Fruit fly (Drosophila melanogaster): Measurements from ENCODE around the gene CG14965.
A peak's percentile ranks its signal among the peaks of the same experiment; 100 is the strongest.

Gene CG14965

dm6 chr3L:3192912-3193311 is 621 bp upstream of the CG14965 start, which contains the start of gene Hsp83 (continued):
- TF ChIP-seq CG3919 (GFP tag; optimal IDR thresholded peaks at IDR 0.05) (peak; percentile 96), CG11294 (GFP tag; IDR thresholded peaks at IDR 0.05) (peak; percentile 53; the same call in 1 of the 2 replicates), dac (GFP tag; optimal IDR thresholded peaks at IDR 0.05) (peak; percentile 68), fkh (GFP tag; optimal IDR thresholded peaks at IDR 0.05) (peak; percentile 82), acj6 (GFP tag; optimal IDR thresholded peaks at IDR 0.05) (peak; percentile 85), esn (GFP tag; optimal IDR thresholded peaks at IDR 0.05) (peak; percentile 97), CG15336 (GFP tag; IDR thresholded peaks at IDR 0.05) (peak; percentile 72), Eip93F (GFP tag; optimal IDR thresholded peaks at IDR 0.05) (peak; percentile 89), CG31627 (GFP tag; optimal IDR thresholded peaks at IDR 0.05) (peak; percentile 83), vri (GFP tag; optimal IDR thresholded peaks at IDR 0.05) (peak; percentile 98), Gug (GFP tag; IDR thresholded peaks at IDR 0.05) (peak; percentile 70), ss (GFP tag; optimal IDR thresholded peaks at IDR 0.05) (peak; percentile 98), CG6808 (GFP tag; optimal IDR thresholded peaks at IDR 0.05) (peak; percentile 93), Sox102F (GFP tag; optimal IDR thresholded peaks at IDR 0.05) (peak; percentile 98), CG3032 (tag; optimal IDR thresholded peaks at IDR 0.05) (peak; percentile 82), CG6276 (GFP tag; optimal IDR thresholded peaks at IDR 0.05) (no peak), Smox (GFP tag; optimal IDR thresholded peaks at IDR 0.05) (peak; percentile 88), Hr38 (GFP tag; optimal IDR thresholded peaks at IDR 0.05) (no peak), Met (GFP tag; optimal IDR thresholded peaks at IDR 0.05) (peak; percentile 94), Hr4 (GFP tag; optimal IDR thresholded peaks at IDR 0.05) (peak; percentile 72), CG9139 (GFP tag; optimal IDR thresholded peaks at IDR 0.05) (peak; percentile 98), net (GFP tag; optimal IDR thresholded peaks at IDR 0.05) (peak; percentile 96), dsx (GFP tag; optimal IDR thresholded peaks at IDR 0.05; ENCODE audit: poor library complexity, severe bottlenecking) (peak; percentile 77)

- no peak for TF ChIP-seq CG6792 (GFP tag; optimal IDR thresholded peaks at IDR 0.05)
- no peak for TF ChIP-seq CG6808 (GFP tag; optimal IDR thresholded peaks at IDR 0.05)
- TF ChIP-seq Sox102F (GFP tag; optimal IDR thresholded peaks at IDR 0.05), result no peak
- no peak for TF ChIP-seq vri (GFP tag; optimal IDR thresholded peaks at IDR 0.05)
- TF ChIP-seq fd85E (GFP tag; optimal IDR thresholded peaks at IDR 0.05), result no peak
- TF ChIP-seq topi (GFP tag; optimal IDR thresholded peaks at IDR 0.05), result no peak
- TF ChIP-seq salr (GFP tag; optimal IDR thresholded peaks at IDR 0.05), result no peak
- no peak for TF ChIP-seq Hr4 (GFP tag; optimal IDR thresholded peaks at IDR 0.05)
- TF ChIP-seq CG16779 (tag; optimal IDR thresholded peaks at IDR 0.05), result no peak
Observed at dm6 chr3L:3189647-3190046, 2.6 kb downstream of the CG14965 start, which contains the start of the genes CG42525 and CG14958. TSS of gene CG42525 (minus strand) at chr3L:3189747. TSS of gene CG14958 (plus strand) at chr3L:3189978.

- TF ChIP-seq CG10631 (GFP tag; optimal IDR thresholded peaks at IDR 0.05), result no peak
- TF ChIP-seq CG6854 (GFP tag; optimal IDR thresholded peaks at IDR 0.05), result peak; percentile 0
Observed at dm6 chr3L:3187263-3187662, 5.0 kb downstream of the CG14965 start, which contains the start of gene CG14957. TSS of gene CG14957 (plus strand) at chr3L:3187563.

DNA sequence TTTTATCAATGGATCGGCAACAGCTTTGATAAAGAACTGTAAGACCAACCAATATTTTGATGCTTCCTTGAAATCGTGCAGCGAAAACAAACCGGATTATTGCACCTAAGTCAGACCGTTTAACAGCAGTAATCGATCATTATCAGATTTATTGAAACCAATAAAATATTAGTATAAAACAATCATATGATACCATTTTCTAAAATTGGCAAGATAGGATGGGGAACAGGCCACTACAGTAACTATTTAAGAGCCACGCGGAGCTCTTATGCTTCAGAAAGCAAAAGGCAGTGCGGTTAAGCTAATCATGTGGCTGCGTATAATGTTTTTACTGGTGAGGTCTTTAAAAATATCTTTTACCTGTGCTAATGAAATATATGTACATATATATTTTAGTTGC is 5.9 kb downstream of the CG14965 start, which contains the start of gene CG32284:
TSS of gene CG32284 (plus strand) at position 301 of the 400 bp plus-strand sequence.
- TF ChIP-seq esn (GFP tag; optimal IDR thresholded peaks at IDR 0.05), result no peak

- TF ChIP-seq Gug (GFP tag; IDR thresholded peaks at IDR 0.05), result no peak
- TF ChIP-seq CG31627 (GFP tag; optimal IDR thresholded peaks at IDR 0.05), result no peak
- TF ChIP-seq vri (GFP tag; optimal IDR thresholded peaks at IDR 0.05), result no peak
- no peak for TF ChIP-seq Lpt (GFP tag; optimal IDR thresholded peaks at IDR 0.05)
- no peak for TF ChIP-seq salr (GFP tag; optimal IDR thresholded peaks at IDR 0.05)
- TF ChIP-seq Sox15 (GFP tag; optimal IDR thresholded peaks at IDR 0.05), result no peak
- no peak for TF ChIP-seq CG34406 (GFP tag; optimal IDR thresholded peaks at IDR 0.05)
- TF ChIP-seq achi (GFP tag; optimal IDR thresholded peaks at IDR 0.05), result no peak
- no peak for TF ChIP-seq CG6792 (GFP tag; optimal IDR thresholded peaks at IDR 0.05)
- TF ChIP-seq ss (GFP tag; optimal IDR thresholded peaks at IDR 0.05), result no peak
Observed at dm6 chr3L:3184104-3184503, 8.2 kb downstream of the CG14965 start, which contains the start of gene CG42494. TSS of gene CG42494 (plus strand) at chr3L:3184404.

Data from whole organism, prepupa.